Worm (Caenorhabditis elegans) whole organism, L2 larva: ENCODE results near the gene Y73F8A.5.

Experiments used
- ceh-16 ChIP-seq: fragments of 150-350 bp; optimal IDR thresholded peaks from 2 replicates; lab custom pipeline; 2014; ENCODE audit warnings: missing biosample characterization, missing genetic modification characterization
- ceh-82 ChIP-seq: fragments of 150-350 bp; optimal IDR thresholded peaks from 2 replicates; lab custom pipeline; 2014; ENCODE audit warnings: missing biosample characterization, missing genetic modification characterization
- fos-1 ChIP-seq: fragments of 150-350 bp; optimal IDR thresholded peaks from 2 replicates; lab custom pipeline; 2014; ENCODE audit warnings: missing biosample characterization, missing genetic modification characterization
- mdl-1 ChIP-seq, 2 experiments: fragments of 150-350 bp in 1 of 2; sonication (generic microtip) in 1 of 2; optimal IDR thresholded peaks; 2 replicates each; lab custom pipeline; 2017; ENCODE audit warnings: missing biosample characterization in 2 of 2, missing genetic modification characterization in 2 of 2
- nhr-10 ChIP-seq: sonication (generic microtip); optimal IDR thresholded peaks from 2 replicates; lab custom pipeline; 2017; ENCODE audit warnings: missing biosample characterization, missing genetic modification characterization
- nhr-11 ChIP-seq: fragments of 150-350 bp; optimal IDR thresholded peaks from 2 replicates; lab custom pipeline; 2014; ENCODE audit warnings: missing biosample characterization, missing genetic modification characterization
- nhr-237 ChIP-seq: fragments of 150-350 bp; optimal IDR thresholded peaks from 2 replicates; lab custom pipeline; 2014; ENCODE audit warnings: missing biosample characterization, missing genetic modification characterization
- skn-1 ChIP-seq: sonication (generic microtip); optimal IDR thresholded peaks from 2 replicates; lab custom pipeline; 2017; ENCODE audit warnings: missing biosample characterization, missing genetic modification characterization
- unc-39 ChIP-seq: fragments of 150-350 bp; optimal IDR thresholded peaks from 2 replicates; lab custom pipeline; 2014; ENCODE audit warnings: missing biosample characterization, missing genetic modification characterization
- unc-62 ChIP-seq: fragments of 150-350 bp; optimal IDR thresholded peaks from 2 replicates; lab custom pipeline; 2014; ENCODE audit warnings: missing biosample characterization, missing genetic modification reagents, missing genetic modification characterization

DNA sequence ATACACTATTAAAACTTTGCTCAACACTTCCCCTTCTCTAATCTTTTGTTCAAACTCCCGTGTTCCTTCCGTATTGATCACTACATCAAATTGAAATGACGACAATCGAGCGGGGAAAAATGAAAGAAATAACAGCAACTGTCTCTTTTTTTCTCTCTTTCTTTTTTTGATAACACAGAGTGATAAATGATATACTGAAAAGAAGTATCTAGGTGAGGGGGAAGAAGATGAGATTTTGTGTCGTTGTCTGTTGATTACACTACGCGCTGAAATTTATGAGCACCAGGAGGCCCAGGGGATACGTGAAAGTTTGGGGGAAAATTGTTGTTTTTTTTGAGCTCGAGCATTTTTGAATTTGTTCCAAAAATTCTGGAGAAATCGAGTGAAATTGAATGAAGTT, 14.4 kb downstream of the Y73F8A.5 start:
- TF ChIP-seq nhr-237 (tag; lab: Kevin White, UChicago) (no peak), unc-62 (GFP tag; lab: Kevin White, UChicago) (no peak), unc-39 (no peak), fos-1 (tag; lab: Kevin White, UChicago) (no peak), nhr-10 (no peak), mdl-1 (tag; optimal IDR thresholded peaks at IDR 0.05; lab: Kevin White, UChicago) (no peak), ceh-16 (tag; lab: Kevin White, UChicago) (no peak), ceh-82 (no peak), nhr-11 (no peak), skn-1 (tag; lab: Kevin White, UChicago) (no peak)
